Worm (Caenorhabditis elegans): ENCODE results near the gene ints-5.

ints-5 gene

DNA sequence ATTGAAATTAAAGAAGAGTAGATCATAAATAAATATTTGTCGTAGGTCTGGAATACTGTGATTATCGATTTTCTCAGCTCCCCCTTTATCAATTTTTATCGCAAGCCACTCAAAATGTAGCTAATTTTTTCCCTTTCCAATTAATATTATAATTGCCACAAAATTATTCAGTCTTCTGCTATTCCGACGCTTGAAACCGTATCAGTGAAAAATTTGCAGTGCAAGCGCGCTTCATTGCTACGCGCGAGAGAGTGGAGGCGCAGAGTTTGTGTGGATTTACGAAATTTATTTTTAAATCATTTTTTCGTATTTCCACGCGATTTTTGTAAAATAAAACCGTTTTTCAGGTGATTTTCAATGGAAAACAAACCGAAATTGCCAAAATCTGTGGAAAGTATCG is at the start of gene ints-5:
ints-5 (plus strand) TSS at position 348 of the 400 bp plus-strand sequence.
- TF ChIP-seq T23F11.4 (GFP tag; optimal IDR thresholded peaks at IDR 0.05): no peak
- peak; percentile 16 for TF ChIP-seq nfya-1 (tag; optimal IDR thresholded peaks at IDR 0.05)

DNA sequence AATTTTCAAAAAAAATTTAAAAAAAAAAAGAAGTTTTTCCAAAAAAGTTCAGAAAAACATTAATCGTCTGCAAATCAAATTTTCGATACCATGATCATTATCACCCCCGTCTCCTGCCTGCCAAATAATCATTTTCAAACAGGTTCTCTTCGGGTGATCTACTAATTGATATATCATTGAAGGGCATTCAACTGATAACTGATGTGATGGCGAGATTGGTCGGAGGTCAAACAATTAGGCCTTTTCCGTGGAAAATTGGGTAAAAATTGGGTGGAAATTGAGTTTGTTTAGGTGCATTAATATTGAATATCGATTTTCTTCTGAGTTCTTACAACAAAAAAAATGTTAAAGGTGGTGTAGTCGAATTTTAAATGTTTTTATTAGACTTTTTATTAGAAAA is 46.6 kb upstream of the ints-5 start, which contains the start of gene Y51A2D.18:
Y51A2D.18 (minus strand) TSS at position 101 of the 400 bp plus-strand sequence.
- TF ChIP-seq sdc-2 (tag; optimal IDR thresholded peaks at IDR 0.05): no peak
- no peak for TF ChIP-seq fkh-6 (tag; optimal IDR thresholded peaks at IDR 0.05)
- no peak for TF ChIP-seq ceh-34 (tag; optimal IDR thresholded peaks at IDR 0.05)
- no peak for TF ChIP-seq ahr-1 (tag; optimal IDR thresholded peaks at IDR 0.05)
- TF ChIP-seq zip-5 (tag; optimal IDR thresholded peaks at IDR 0.05): no peak
- no peak for TF ChIP-seq K02D7.2 (tag; optimal IDR thresholded peaks at IDR 0.05)
- TF ChIP-seq sox-4 (tag; optimal IDR thresholded peaks at IDR 0.05): no peak
- TF ChIP-seq C08G9.2 (tag; optimal IDR thresholded peaks at IDR 0.05): no peak
- no peak for TF ChIP-seq hlh-30 (tag; optimal IDR thresholded peaks at IDR 0.05; ENCODE audit: insufficient read depth)
- no peak for TF ChIP-seq mec-3 (tag; optimal IDR thresholded peaks at IDR 0.05; ENCODE audit: borderline replicate concordance)
- TF ChIP-seq unc-55 (GFP tag; optimal IDR thresholded peaks at IDR 0.05): no peak
- no peak for TF ChIP-seq F13H6.1 (tag; optimal IDR thresholded peaks at IDR 0.05)
- TF ChIP-seq ref-2 (tag; optimal IDR thresholded peaks at IDR 0.05): no peak
- TF ChIP-seq rnt-1 (tag; optimal IDR thresholded peaks at IDR 0.05): no peak
- no peak for TF ChIP-seq madf-2 (tag; optimal IDR thresholded peaks at IDR 0.05)
- TF ChIP-seq nhr-11 (tag; optimal IDR thresholded peaks at IDR 0.05): no peak

DNA sequence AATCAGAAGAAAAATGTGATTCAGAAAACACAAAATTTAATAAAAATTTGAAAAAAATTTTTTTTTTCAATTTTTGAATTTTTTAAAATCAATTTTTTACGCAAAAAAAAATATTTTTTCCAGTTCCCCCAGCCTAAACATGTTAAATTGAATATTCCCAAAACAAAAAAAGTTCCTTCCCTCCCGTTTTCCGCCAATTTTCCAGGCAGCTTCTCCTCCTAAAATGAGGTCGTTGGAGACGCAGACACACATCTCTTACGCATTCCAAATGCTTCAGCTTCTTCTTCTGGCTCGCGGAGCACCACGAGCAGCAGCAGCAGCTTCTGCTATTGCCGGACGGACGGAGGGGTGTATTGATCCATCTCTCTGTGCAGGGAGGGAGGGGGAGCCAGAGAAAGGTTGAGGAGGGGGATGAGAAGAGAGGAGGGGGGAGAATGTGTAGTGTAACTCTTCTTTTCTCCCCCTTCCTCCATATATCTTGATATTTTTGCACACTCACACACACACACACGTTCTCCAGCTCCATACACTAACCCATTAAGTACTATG is 43.4 kb upstream of the ints-5 start:
- TF ChIP-seq npax-4 (tag; optimal IDR thresholded peaks at IDR 0.05) (no peak), pag-3 (tag; optimal IDR thresholded peaks at IDR 0.05; ENCODE audit: borderline replicate concordance) (no peak), eyg-1 (tag; optimal IDR thresholded peaks at IDR 0.05) (no peak), hlh-6 (tag; optimal IDR thresholded peaks at IDR 0.05) (no peak), T23F11.4 (GFP tag; optimal IDR thresholded peaks at IDR 0.05) (no peak), lim-6 (tag; optimal IDR thresholded peaks at IDR 0.05) (no peak), ceh-6 (GFP tag; optimal IDR thresholded peaks at IDR 0.05) (no peak), ceh-45 (GFP tag; IDR thresholded peaks at IDR 0.05) (no peak), Y22D7AL.16 (tag; optimal IDR thresholded peaks at IDR 0.05) (no peak), unc-3 (GFP tag; conservative IDR thresholded peaks at IDR 0.05) (no peak), unc-3 (tag; optimal IDR thresholded peaks at IDR 0.05) (no peak), ets-4 (tag; optimal IDR thresholded peaks at IDR 0.05) (no peak), ceh-18 (tag; optimal IDR thresholded peaks at IDR 0.05) (no peak), F13H6.1 (tag; optimal IDR thresholded peaks at IDR 0.05) (no peak), madf-2 (tag; optimal IDR thresholded peaks at IDR 0.05) (no peak), ceh-9 (tag; optimal IDR thresholded peaks at IDR 0.05) (no peak), ceh-2 (tag; optimal IDR thresholded peaks at IDR 0.05) (no peak), nhr-11 (tag; optimal IDR thresholded peaks at IDR 0.05) (no peak), fax-1 (tag; optimal IDR thresholded peaks at IDR 0.05) (no peak), pros-1 (tag; optimal IDR thresholded peaks at IDR 0.05) (peak; percentile 4), K09A11.1 (tag; optimal IDR thresholded peaks at IDR 0.05; ENCODE audit: insufficient read depth) (no peak), hlh-13 (GFP tag; optimal IDR thresholded peaks at IDR 0.05) (no peak), pha-4 (tag; optimal IDR thresholded peaks at IDR 0.05) (no peak), C08G9.2 (tag; optimal IDR thresholded peaks at IDR 0.05) (no peak), sdc-2 (tag; optimal IDR thresholded peaks at IDR 0.05) (no peak), dve-1 (tag; optimal IDR thresholded peaks at IDR 0.05) (no peak), pax-1 (tag; optimal IDR thresholded peaks at IDR 0.05) (no peak), unc-86 (tag; optimal IDR thresholded peaks at IDR 0.05) (peak; percentile 6), ttx-3 (tag; optimal IDR thresholded peaks at IDR 0.05) (no peak), ceh-14 (tag; optimal IDR thresholded peaks at IDR 0.05) (no peak), elt-2 (tag; optimal IDR thresholded peaks at IDR 0.05) (no peak), ceh-24 (tag; optimal IDR thresholded peaks at IDR 0.05) (no peak), nhr-232 (tag; optimal IDR thresholded peaks at IDR 0.05) (no peak), ceh-31 (tag; optimal IDR thresholded peaks at IDR 0.05) (peak; percentile 29), lin-11 (tag; optimal IDR thresholded peaks at IDR 0.05) (no peak), tbx-2 (tag; optimal IDR thresholded peaks at IDR 0.05) (no peak), unc-42 (tag; optimal IDR thresholded peaks at IDR 0.05) (peak; percentile 66)

Data from whole organism, late embryonic.